Fruit fly (Drosophila melanogaster): ENCODE results near the gene Gmd.

Gmd gene

dm6 chr2L:5004677-5005463 lies 28.0 kb upstream of the Gmd start (continued):
- peak; percentile 92 for TF ChIP-seq CrebB (tag; optimal IDR thresholded peaks at IDR 0.05)
- TF ChIP-seq trem (tag; optimal IDR thresholded peaks at IDR 0.05) = peak; percentile 74
- peak; percentile 99 for TF ChIP-seq Ets65A (GFP tag)
- TF ChIP-seq CG10654 (GFP tag; optimal IDR thresholded peaks at IDR 0.05) = peak; percentile 91
- TF ChIP-seq Bteb2 (GFP tag; optimal IDR thresholded peaks at IDR 0.05) = peak; percentile 95
- peak; percentile 95 for TF ChIP-seq CG10543 (GFP tag; optimal IDR thresholded peaks at IDR 0.05)
- TF ChIP-seq tgo (GFP tag; IDR thresholded peaks at IDR 0.05) = peak; percentile 95
- peak; percentile 96 for TF ChIP-seq CG12659 (GFP tag; optimal IDR thresholded peaks at IDR 0.05)
- TF ChIP-seq CG17385 (GFP tag; optimal IDR thresholded peaks at IDR 0.05) = peak; percentile 91
- peak; percentile 97 for TF ChIP-seq CG7786 (GFP tag; optimal IDR thresholded peaks at IDR 0.05)
- peak; percentile 99 for TF ChIP-seq grau (tag; optimal IDR thresholded peaks at IDR 0.05)
- peak; percentile 86 for TF ChIP-seq nerfin-1 (tag; optimal IDR thresholded peaks at IDR 0.05)
- peak; percentile 95 to 96 for TF ChIP-seq dpn (GFP tag; optimal IDR thresholded peaks at IDR 0.05)
- TF ChIP-seq B-H2 (GFP tag; optimal IDR thresholded peaks at IDR 0.05) = peak; percentile 97
- peak; percentile 89 for TF ChIP-seq C15 (GFP tag; IDR thresholded peaks at IDR 0.05)
- TF ChIP-seq otp (GFP tag; IDR thresholded peaks at IDR 0.05) = peak; percentile 93
- TF ChIP-seq CG7928 (GFP tag; optimal IDR thresholded peaks at IDR 0.05) = peak; percentile 80
- peak; percentile 95 for TF ChIP-seq CG13424 (tag; optimal IDR thresholded peaks at IDR 0.05)
- peak; percentile 87 for TF ChIP-seq CG7357 (GFP tag; IDR thresholded peaks at IDR 0.05)
- no peak for TF ChIP-seq CG42726 (GFP tag; IDR thresholded peaks at IDR 0.05; ENCODE audit: partially characterized antibody)
- no peak for TF ChIP-seq mld (GFP tag; IDR thresholded peaks at IDR 0.05; ENCODE audit: partially characterized antibody)
- peak; percentile 27 for TF ChIP-seq ac (GFP tag; optimal IDR thresholded peaks at IDR 0.05)
- TF ChIP-seq CG6272 (GFP tag; IDR thresholded peaks at IDR 0.05) = peak; percentile 94
- peak; percentile 92 for TF ChIP-seq nmo (GFP tag; optimal IDR thresholded peaks at IDR 0.05)
- TF ChIP-seq org-1 (GFP tag; optimal IDR thresholded peaks at IDR 0.05) = peak; percentile 92
- peak; percentile 90 for TF ChIP-seq danr (GFP tag; IDR thresholded peaks at IDR 0.05)
- TF ChIP-seq CG2712 (tag; optimal IDR thresholded peaks at IDR 0.05) = peak; percentile 94
- peak; percentile 91 for TF ChIP-seq Mes4 (GFP tag; optimal IDR thresholded peaks at IDR 0.05)
- peak; percentile 91 for TF ChIP-seq CG18476 (GFP tag; optimal IDR thresholded peaks at IDR 0.05)
- TF ChIP-seq CG2678 (tag; optimal IDR thresholded peaks at IDR 0.05) = peak; percentile 97
- TF ChIP-seq cato (GFP tag; optimal IDR thresholded peaks at IDR 0.05; ENCODE audit: borderline replicate concordance) = peak; percentile 77
- TF ChIP-seq CG4424 (GFP tag; optimal IDR thresholded peaks at IDR 0.05) = peak; percentile 94
- peak; percentile 91 for TF ChIP-seq Rx (GFP tag; IDR thresholded peaks at IDR 0.05)
- TF ChIP-seq mam (GFP tag; optimal IDR thresholded peaks at IDR 0.05) = peak; percentile 98
- peak; percentile 82 for TF ChIP-seq dmrt11E (tag; optimal IDR thresholded peaks at IDR 0.05)
- TF ChIP-seq sna (GFP tag; IDR thresholded peaks at IDR 0.05; ENCODE audit: partially characterized antibody) = 0 out of 2 replicates have a peak, but pooled peaks have one; percentile 13
- TF ChIP-seq CG17568 (GFP tag; optimal IDR thresholded peaks at IDR 0.05) = peak; percentile 90
- peak; percentile 84 for TF ChIP-seq D19B (GFP tag; optimal IDR thresholded peaks at IDR 0.05)
- TF ChIP-seq kay (GFP tag; optimal IDR thresholded peaks at IDR 0.05) = peak; percentile 87
- peak; percentile 93 for TF ChIP-seq ttk (GFP tag; IDR thresholded peaks at IDR 0.05)
- peak; percentile 84 for TF ChIP-seq CG18764 (GFP tag; optimal IDR thresholded peaks at IDR 0.05)
- TF ChIP-seq peb (GFP tag; IDR thresholded peaks at IDR 0.05) = peak; percentile 94
- peak; percentile 95 for TF ChIP-seq CG3281 (GFP tag; optimal IDR thresholded peaks at IDR 0.05)
- peak; percentile 72 for TF ChIP-seq CG17802 (tag; optimal IDR thresholded peaks at IDR 0.05)
- peak; percentile 92 for TF ChIP-seq NFAT (GFP tag; IDR thresholded peaks at IDR 0.05)
- peak; percentile 30 for TF ChIP-seq CG1832 (GFP tag; optimal IDR thresholded peaks at IDR 0.05)
- TF ChIP-seq ap (GFP tag; IDR thresholded peaks at IDR 0.05) = peak; percentile 94
- peak; percentile 87 for TF ChIP-seq gcm (GFP tag; optimal IDR thresholded peaks at IDR 0.05)
- peak; percentile 96 for TF ChIP-seq CG32772 (GFP tag; IDR thresholded peaks at IDR 0.05)

All from whole organism, embryonic.